Fruit fly (Drosophila melanogaster): ENCODE results near the gene CG45089.

The CG45089 gene

DNA sequence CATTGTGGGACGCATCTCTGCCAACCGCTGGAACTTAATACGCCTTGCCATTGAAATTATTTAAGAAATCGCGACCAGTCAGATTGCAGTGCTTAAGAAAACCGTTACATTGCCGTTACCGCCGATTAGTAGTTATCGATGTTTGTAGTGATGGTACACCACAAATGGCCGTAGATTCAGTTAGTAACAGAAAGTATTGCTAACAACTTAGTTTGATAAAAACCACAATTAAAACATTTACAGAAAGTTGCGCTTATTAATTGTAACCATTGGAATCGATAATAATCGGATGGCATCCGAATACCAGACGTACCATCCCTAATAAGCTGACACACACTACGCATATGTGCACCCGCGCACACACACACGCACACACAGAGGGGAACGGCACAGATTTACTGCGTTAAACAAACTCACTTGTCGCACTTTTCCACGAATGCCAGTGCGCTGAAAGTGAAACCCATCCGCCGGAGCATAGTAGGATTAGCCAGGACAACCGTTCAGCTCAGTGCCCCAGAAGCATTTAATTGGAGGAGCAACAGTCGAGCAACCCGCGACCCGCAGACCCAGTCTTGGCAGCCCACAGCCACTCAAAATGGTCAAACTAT lies 26.6 kb upstream of the CG45089 start, which contains the start of the genes hdm and Ykt6 (continued):
- TF ChIP-seq CG16779 (GFP tag; IDR thresholded peaks at IDR 0.05) (peak; percentile 56; the same call in 1 of the 2 replicates), CTCF (GFP tag; optimal IDR thresholded peaks at IDR 0.05) (peak; percentile 24), Meics (GFP tag; optimal IDR thresholded peaks at IDR 0.05) (no peak), CG2678 (tag; optimal IDR thresholded peaks at IDR 0.05) (no peak), CG9437 (GFP tag; optimal IDR thresholded peaks at IDR 0.05) (peak; percentile 39), CG1024 (GFP tag; IDR thresholded peaks at IDR 0.05) (peak; percentile 56), CG11695 (GFP tag; IDR thresholded peaks at IDR 0.05) (peak; percentile 81), eyg (GFP tag; optimal IDR thresholded peaks at IDR 0.05) (peak; percentile 61), CG7372 (GFP tag; IDR thresholded peaks at IDR 0.05) (peak; percentile 79), CG3281 (GFP tag; optimal IDR thresholded peaks at IDR 0.05) (peak; percentile 64), CG13775 (GFP tag; optimal IDR thresholded peaks at IDR 0.05) (peak; percentile 76), Dek (tag; optimal IDR thresholded peaks at IDR 0.05) (peak; percentile 59), CG33213 (GFP tag; optimal IDR thresholded peaks at IDR 0.05) (peak; percentile 72), BEAF-32 (GFP tag; optimal IDR thresholded peaks at IDR 0.05) (peak; percentile 95), CG2116 (GFP tag; optimal IDR thresholded peaks at IDR 0.05) (peak; percentile 88), Fer3 (tag; optimal IDR thresholded peaks at IDR 0.05) (no peak), Deaf1 (tag; optimal IDR thresholded peaks at IDR 0.05) (peak; percentile 60), run (tag; optimal IDR thresholded peaks at IDR 0.05) (no peak), CG6272 (GFP tag; IDR thresholded peaks at IDR 0.05) (peak; percentile 85), CG11093 (GFP tag; IDR thresholded peaks at IDR 0.05) (peak; percentile 68), Mad (GFP tag; optimal IDR thresholded peaks at IDR 0.05) (peak; percentile 74), onecut (GFP tag; IDR thresholded peaks at IDR 0.05) (peak; percentile 61), dan (GFP tag; IDR thresholded peaks at IDR 0.05) (no peak), CrebB (tag; optimal IDR thresholded peaks at IDR 0.05) (peak; percentile 59), dmrt11E (tag; optimal IDR thresholded peaks at IDR 0.05) (peak; percentile 74), CG31224 (GFP tag; IDR thresholded peaks at IDR 0.05) (peak; percentile 66), YL-1 (GFP tag; optimal IDR thresholded peaks at IDR 0.05) (peak; percentile 57), Abd-B (GFP tag; optimal IDR thresholded peaks at IDR 0.05) (no peak), CG9817 (tag; optimal IDR thresholded peaks at IDR 0.05) (peak; percentile 72), CG7928 (GFP tag; optimal IDR thresholded peaks at IDR 0.05) (peak; percentile 51), CG9932 (GFP tag; IDR thresholded peaks at IDR 0.05) (peak; percentile 90), CG31388 (GFP tag; optimal IDR thresholded peaks at IDR 0.05) (peak; percentile 8), hth (optimal IDR thresholded peaks at IDR 0.05) (no peak), CG8478 (optimal IDR thresholded peaks at IDR 0.05) (no peak), CG7556 (GFP tag; optimal IDR thresholded peaks at IDR 0.05) (peak; percentile 52), Mes4 (GFP tag; optimal IDR thresholded peaks at IDR 0.05) (peak; percentile 61), tap (tag; optimal IDR thresholded peaks at IDR 0.05) (no peak), slp2 (GFP tag; optimal IDR thresholded peaks at IDR 0.05) (peak; percentile 67), CG13123 (GFP tag; optimal IDR thresholded peaks at IDR 0.05) (peak; percentile 70), PHDP (tag; optimal IDR thresholded peaks at IDR 0.05) (peak; percentile 72), CG11398 (GFP tag; optimal IDR thresholded peaks at IDR 0.05) (peak; percentile 73), trh (GFP tag; optimal IDR thresholded peaks at IDR 0.05) (peak; percentile 34), Ets65A (GFP tag) (peak; percentile 98), danr (GFP tag; IDR thresholded peaks at IDR 0.05) (peak; percentile 71; the same call in 1 of the 2 replicates), Fer2 (tag; optimal IDR thresholded peaks at IDR 0.05) (peak; percentile 39), peb (GFP tag; IDR thresholded peaks at IDR 0.05) (peak; percentile 73), CG34422 (GFP tag; IDR thresholded peaks at IDR 0.05) (peak; percentile 86), Hey (tag; optimal IDR thresholded peaks at IDR 0.05) (no peak), Six4 (GFP tag; optimal IDR thresholded peaks at IDR 0.05) (peak; percentile 68), Xrp1 (GFP tag; IDR thresholded peaks at IDR 0.05) (peak; percentile 86), ewg (GFP tag; optimal IDR thresholded peaks at IDR 0.05) (peak; percentile 85), cato (GFP tag; optimal IDR thresholded peaks at IDR 0.05; ENCODE audit: borderline replicate concordance) (peak; percentile 56)

All from whole organism, embryonic.